Worm (Caenorhabditis elegans) whole organism, L1 larva: ENCODE results near the gene dss-1.

Experiments used
- C04F5.9 ChIP-seq: sonication (generic microtip); optimal IDR thresholded peaks from 2 replicates; lab custom pipeline; 2016; ENCODE audit warnings: missing genetic modification characterization, missing compliant biosample characterization
- C34B4.2 ChIP-seq: sonication (generic microtip); optimal IDR thresholded peaks from 2 replicates; lab custom pipeline; 2017; ENCODE audit warnings: mild to moderate bottlenecking, missing genetic modification characterization, missing compliant biosample characterization
- F16B12.6 ChIP-seq: fragments of 150-350 bp; optimal IDR thresholded peaks from 2 replicates; lab custom pipeline; 2014; ENCODE audit warnings: missing biosample characterization, missing genetic modification characterization
- ceh-63 ChIP-seq: fragments of 200-800 bp; sonication (Bioruptor generic); optimal IDR thresholded peaks from 2 replicates; lab custom pipeline; 2018; ENCODE audit warnings: mild to moderate bottlenecking, missing genetic modification characterization, missing compliant biosample characterization
- ceh-8 ChIP-seq: fragments of 200-800 bp; sonication (Bioruptor generic); optimal IDR thresholded peaks from 2 replicates; lab custom pipeline; 2018; ENCODE audit warnings: mild to moderate bottlenecking, missing genetic modification characterization, moderate library complexity, missing compliant biosample characterization
- dpl-1 ChIP-seq, 3 experiments: fragments of 150-350 bp in 2 of 3; sonication (generic microtip) in 1 of 3; optimal IDR thresholded peaks; 2 replicates each; lab custom pipeline; 2014 to 2017; ENCODE audit warnings: missing biosample characterization in 3 of 3, missing genetic modification characterization in 3 of 3, missing genetic modification reagents in 3 of 3
- efl-1 ChIP-seq, 4 experiments: fragments of 150-350 bp; optimal IDR thresholded peaks in 3 of 4; peaks in 1 of 4; 1 replicate in 1 of 4; 2 replicates in 3 of 4; lab custom pipeline; 2014; ENCODE audit warnings: missing biosample characterization in 2 of 4, missing genetic modification characterization in 2 of 4, missing genetic modification reagents in 2 of 4
- elt-2 ChIP-seq: sonication (generic microtip); optimal IDR thresholded peaks from 2 replicates; lab custom pipeline; 2016; ENCODE audit warnings: missing genetic modification characterization, mild to moderate bottlenecking, inconsistent platforms, missing compliant biosample characterization, missing genetic modification reagents
- ets-5 ChIP-seq: fragments of 200-800 bp; sonication (Bioruptor generic); IDR thresholded peaks from 2 replicates; pipeline ENCODE4 v1.3.6; 2022; ENCODE audit warnings: missing genetic modification characterization, missing compliant biosample characterization
- jun-1 ChIP-seq: fragments of 150-350 bp; optimal IDR thresholded peaks from 2 replicates; lab custom pipeline; 2014; ENCODE audit warnings: missing biosample characterization, missing genetic modification reagents, missing genetic modification characterization
- lin-13 ChIP-seq: fragments of 150-350 bp; optimal IDR thresholded peaks from 2 replicates; lab custom pipeline; 2014; ENCODE audit warnings: missing biosample characterization, missing genetic modification reagents, missing genetic modification characterization
- lin-14 ChIP-seq: fragments of 200-800 bp; sonication (Bioruptor generic); optimal IDR thresholded peaks from 2 replicates; lab custom pipeline; 2018; ENCODE audit warnings: mild to moderate bottlenecking, missing genetic modification characterization, moderate library complexity, missing compliant biosample characterization
- lin-35 ChIP-seq, 2 experiments: fragments of 150-350 bp; optimal IDR thresholded peaks; 2 replicates each; lab custom pipeline; 2014; ENCODE audit warnings: missing biosample characterization in 2 of 2, missing genetic modification characterization in 2 of 2, missing genetic modification reagents in 2 of 2
- lin-39 ChIP-seq: fragments of 150-350 bp; optimal IDR thresholded peaks from 2 replicates; lab custom pipeline; 2014; ENCODE audit warnings: missing biosample characterization, missing genetic modification reagents, missing genetic modification characterization
- lir-3 ChIP-seq: sonication (generic microtip); optimal IDR thresholded peaks from 2 replicates; lab custom pipeline; 2016; ENCODE audit warnings: mild to moderate bottlenecking, missing genetic modification characterization, moderate library complexity, missing compliant biosample characterization; ENCODE audit not compliant: poor library complexity
- lsy-2 ChIP-seq, 2 experiments: fragments of 150-350 bp; optimal IDR thresholded peaks; 2 replicates each; lab custom pipeline; 2014; ENCODE audit warnings: missing biosample characterization in 2 of 2, missing genetic modification characterization in 2 of 2
- mab-9 ChIP-seq: fragments of 200-800 bp; sonication (Bioruptor generic); IDR thresholded peaks from 2 replicates; pipeline ENCODE4 v1.3.6; 2022; ENCODE audit warnings: missing genetic modification reagents, missing genetic modification characterization, missing compliant biosample characterization
- mdl-1 ChIP-seq, 2 experiments: fragments of 150-350 bp; optimal IDR thresholded peaks; 2 replicates each; lab custom pipeline; 2014 to 2017; ENCODE audit warnings: missing biosample characterization in 2 of 2, missing genetic modification characterization in 2 of 2, inconsistent platforms in 1 of 2
- mep-1 ChIP-seq: fragments of 150-350 bp; optimal IDR thresholded peaks from 2 replicates; lab custom pipeline; 2014; ENCODE audit warnings: missing biosample characterization, missing genetic modification characterization
- nhr-11 ChIP-seq: fragments of 150-350 bp; optimal IDR thresholded peaks from 2 replicates; lab custom pipeline; 2014; ENCODE audit warnings: missing biosample characterization, missing genetic modification characterization
- nhr-12 ChIP-seq: sonication (generic microtip); optimal IDR thresholded peaks from 2 replicates; lab custom pipeline; 2017; ENCODE audit warnings: missing biosample characterization, missing genetic modification characterization
- nhr-19 ChIP-seq: fragments of 200-800 bp; sonication (Bioruptor generic); conservative IDR thresholded peaks from 2 replicates; pipeline ENCODE4 v1.3.6; 2022; ENCODE audit warnings: missing genetic modification characterization, missing compliant biosample characterization
- nhr-20 ChIP-seq: sonication (generic microtip); optimal IDR thresholded peaks from 2 replicates; lab custom pipeline; 2016; ENCODE audit warnings: mild to moderate bottlenecking, missing genetic modification characterization, missing compliant biosample characterization
- nhr-71 ChIP-seq: sonication (generic microtip); optimal IDR thresholded peaks from 2 replicates; lab custom pipeline; 2016; ENCODE audit warnings: mild to moderate bottlenecking, missing genetic modification characterization, moderate library complexity, missing compliant biosample characterization
- nhr-76 ChIP-seq: sonication (generic microtip); optimal IDR thresholded peaks from 2 replicates; lab custom pipeline; 2017; ENCODE audit warnings: missing biosample characterization, missing genetic modification characterization
- nhr-77 ChIP-seq: fragments of 150-350 bp; optimal IDR thresholded peaks from 2 replicates; lab custom pipeline; 2014; ENCODE audit warnings: missing biosample characterization, missing genetic modification characterization
- nhr-84 ChIP-seq: sonication (generic microtip); optimal IDR thresholded peaks from 2 replicates; lab custom pipeline; 2017; ENCODE audit warnings: missing biosample characterization, missing genetic modification characterization
- nhr-85 ChIP-seq: sonication (generic microtip); peaks from one replicate; lab custom pipeline; 2016; ENCODE audit warnings: missing genetic modification characterization, inconsistent platforms, missing compliant biosample characterization
- pag-3 ChIP-seq: sonication (generic microtip); optimal IDR thresholded peaks from 2 replicates; lab custom pipeline; 2017; ENCODE audit warnings: missing genetic modification characterization, mild to moderate bottlenecking, missing compliant biosample characterization, antibody characterized with exemption, borderline replicate concordance; ENCODE audit not compliant: insufficient read depth
- pax-3 ChIP-seq: fragments of 200-800 bp; sonication (Bioruptor generic); optimal IDR thresholded peaks from 2 replicates; lab custom pipeline; 2018; ENCODE audit warnings: mild to moderate bottlenecking, missing genetic modification characterization, moderate library complexity, missing compliant biosample characterization
- rnt-1 ChIP-seq: sonication (generic microtip); optimal IDR thresholded peaks from 2 replicates; lab custom pipeline; 2016; ENCODE audit warnings: mild to moderate bottlenecking, missing genetic modification characterization, moderate library complexity, missing compliant biosample characterization
- skn-1 ChIP-seq: fragments of 150-350 bp; optimal IDR thresholded peaks from 2 replicates; lab custom pipeline; 2014; ENCODE audit warnings: missing biosample characterization, missing genetic modification characterization
- tlp-1 ChIP-seq: fragments of 150-350 bp; optimal IDR thresholded peaks from 2 replicates; lab custom pipeline; 2014; ENCODE audit warnings: missing biosample characterization, missing genetic modification characterization
- unc-130 ChIP-seq: fragments of 150-350 bp; optimal IDR thresholded peaks from 2 replicates; lab custom pipeline; 2017; ENCODE audit warnings: missing biosample characterization, missing genetic modification characterization, inconsistent platforms
- unc-86 ChIP-seq: sonication (generic microtip); optimal IDR thresholded peaks from 2 replicates; lab custom pipeline; 2016; ENCODE audit warnings: missing genetic modification characterization, missing compliant biosample characterization
- unc-98 ChIP-seq: fragments of 200-800 bp; sonication (Bioruptor generic); IDR thresholded peaks from 2 replicates; pipeline ENCODE4 v1.3.6; 2022; ENCODE audit warnings: missing genetic modification characterization, missing compliant biosample characterization

The dss-1 gene

ce11 chrIII:1225595-1225994 is 29.5 kb upstream of the dss-1 start:
- TF ChIP-seq ets-5 = no peak
- no peak for TF ChIP-seq efl-1 (optimal IDR thresholded peaks at IDR 0.05; lab: Kevin White, UChicago)
- TF ChIP-seq efl-1 (GFP tag; optimal IDR thresholded peaks at IDR 0.05 in 1 of 2; lab: Kevin White, UChicago) = peak in 1 of 2 experiments; percentile 42
- TF ChIP-seq ceh-8 = peak; percentile 76
- no peak for TF ChIP-seq unc-130 (tag; lab: Kevin White, UChicago)
- TF ChIP-seq lin-14 (GFP tag; lab: Kevin White, UChicago) = peak; percentile 47

ce11 chrIII:1225116-1225515 is 29.0 kb upstream of the dss-1 start:
- TF ChIP-seq pag-3 = no peak
- no peak for TF ChIP-seq dpl-1 (GFP tag; optimal IDR thresholded peaks at IDR 0.05; lab: Kevin White, UChicago)
- TF ChIP-seq elt-2 (tag; lab: Kevin White, UChicago) = peak; percentile 69

- TF ChIP-seq lir-3 (no peak), F16B12.6 (tag; lab: Kevin White, UChicago) (no peak), lsy-2 (tag; optimal IDR thresholded peaks at IDR 0.05; lab: Kevin White, UChicago) (peak in 1 of 2 experiments; percentile 18), nhr-76 (tag; lab: Kevin White, UChicago) (no peak), rnt-1 (tag; lab: Kevin White, UChicago) (no peak), lin-13 (peak; percentile 10), jun-1 (tag; lab: Kevin White, UChicago) (peak; percentile 16), C34B4.2 (tag; lab: Kevin White, UChicago) (no peak), lin-35 (GFP tag; optimal IDR thresholded peaks at IDR 0.05; lab: Kevin White, UChicago) (peak in 1 of 2 experiments; percentile 16), ets-5 (no peak), elt-2 (tag; lab: Kevin White, UChicago) (peak; percentile 24), nhr-20 (tag; lab: Kevin White, UChicago) (peak; percentile 21), nhr-12 (no peak), nhr-77 (tag; lab: Kevin White, UChicago) (peak; percentile 6), lin-14 (GFP tag; lab: Kevin White, UChicago) (peak; percentile 27), nhr-85 (tag; lab: Kevin White, UChicago) (no peak), mdl-1 (tag; optimal IDR thresholded peaks at IDR 0.05; lab: Kevin White, UChicago) (peak in 1 of 2 experiments; percentile 46), nhr-71 (tag; lab: Kevin White, UChicago) (peak; percentile 28), pax-3 (no peak)
Measured at ce11 chrIII:1223319-1224093, 27.4 kb upstream of the dss-1 start.

- TF ChIP-seq unc-98 (GFP tag; lab: Robert Waterston, UW) (no peak), elt-2 (tag; lab: Kevin White, UChicago) (peak; percentile 15)
Measured at ce11 chrIII:1221995-1222394, 25.9 kb upstream of the dss-1 start.

ce11 chrIII:1220012-1220411 is 23.9 kb upstream of the dss-1 start:
- TF ChIP-seq C04F5.9 (tag; lab: Kevin White, UChicago) (no peak), skn-1 (no peak), mep-1 (tag; lab: Kevin White, UChicago) (no peak), lin-35 (GFP tag; optimal IDR thresholded peaks at IDR 0.05; lab: Kevin White, UChicago) (no peak), nhr-84 (no peak), tlp-1 (tag; lab: Kevin White, UChicago) (no peak), efl-1 (optimal IDR thresholded peaks at IDR 0.05; lab: Kevin White, UChicago) (no peak), efl-1 (GFP tag; optimal IDR thresholded peaks at IDR 0.05 in 1 of 2; lab: Kevin White, UChicago) (peak in 1 of 2 experiments; percentile 83), C34B4.2 (tag; lab: Kevin White, UChicago) (no peak), lin-39 (no peak), unc-86 (tag; lab: Kevin White, UChicago) (no peak), pag-3 (no peak), nhr-20 (tag; lab: Kevin White, UChicago) (no peak), mab-9 (GFP tag; lab: Robert Waterston, UW) (no peak), nhr-11 (tag; lab: Kevin White, UChicago) (no peak), nhr-71 (tag; lab: Kevin White, UChicago) (no peak), nhr-85 (tag; lab: Kevin White, UChicago) (no peak), elt-2 (tag; lab: Kevin White, UChicago) (peak; percentile 61), ceh-63 (GFP tag; lab: Kevin White, UChicago) (no peak), lin-14 (GFP tag; lab: Kevin White, UChicago) (peak; percentile 30), nhr-19 (GFP tag; lab: Robert Waterston, UW) (no peak), lsy-2 (tag; optimal IDR thresholded peaks at IDR 0.05; lab: Kevin White, UChicago) (no peak)
